Fruit fly (Drosophila melanogaster): ENCODE data around the gene aay.

The aay gene

dm6 chr3L:9455819-9456388, 32.9 kb downstream of the aay start, which contains the start of the genes phol and CG3552 (continued):
- TF ChIP-seq CG11723 (GFP tag; optimal IDR thresholded peaks at IDR 0.05) (no peak), CoRest (tag; optimal IDR thresholded peaks at IDR 0.05) (peak; percentile 24), slou (GFP tag; optimal IDR thresholded peaks at IDR 0.05) (no peak), rib (GFP tag; IDR thresholded peaks at IDR 0.05) (no peak), CG12071 (GFP tag; optimal IDR thresholded peaks at IDR 0.05) (no peak), nmo (GFP tag; optimal IDR thresholded peaks at IDR 0.05) (peak; percentile 30), Doc3 (GFP tag; IDR thresholded peaks at IDR 0.05; ENCODE audit: partially characterized antibody) (0 out of 3 replicates have a peak, but pooled peaks have one; percentile 46), CG3065 (GFP tag; optimal IDR thresholded peaks at IDR 0.05) (no peak), her (GFP tag; optimal IDR thresholded peaks at IDR 0.05) (no peak), sug (tag; optimal IDR thresholded peaks at IDR 0.05) (peak; percentile 29), CG30020 (tag; optimal IDR thresholded peaks at IDR 0.05) (peak; percentile 59), abd-A (tag; optimal IDR thresholded peaks at IDR 0.05) (peak; percentile 61), klu (GFP tag; IDR thresholded peaks at IDR 0.05) (no peak), dm (GFP tag; optimal IDR thresholded peaks at IDR 0.05) (peak; percentile 68), hb (GFP tag; IDR thresholded peaks at IDR 0.05; ENCODE audit: partially characterized antibody) (peak; percentile 45; the same call in 1 of the 3 replicates), CG31441 (GFP tag; IDR thresholded peaks at IDR 0.05) (no peak), sob (GFP tag; IDR thresholded peaks at IDR 0.05) (0 out of 2 replicates have a peak, but pooled peaks have one; percentile 6), CG14667 (GFP tag; IDR thresholded peaks at IDR 0.05) (no peak), fd96Cb (tag; optimal IDR thresholded peaks at IDR 0.05) (no peak), CG5245 (GFP tag; optimal IDR thresholded peaks at IDR 0.05) (peak; percentile 98), CG14965 (GFP tag; optimal IDR thresholded peaks at IDR 0.05; ENCODE audit: borderline replicate concordance) (no peak), CG12769 (tag; optimal IDR thresholded peaks at IDR 0.05) (peak; percentile 10), CG8281 (tag; optimal IDR thresholded peaks at IDR 0.05) (no peak), sqz (GFP tag; optimal IDR thresholded peaks at IDR 0.05) (no peak), CG17361 (GFP tag; IDR thresholded peaks at IDR 0.05) (0 out of 3 replicates have a peak, but pooled peaks have one; percentile 42), slp2 (GFP tag; optimal IDR thresholded peaks at IDR 0.05) (no peak), CG10654 (GFP tag; optimal IDR thresholded peaks at IDR 0.05) (no peak), tll (GFP tag; optimal IDR thresholded peaks at IDR 0.05) (peak in 1 of 2 experiments; percentile 13), CG2129 (GFP tag; IDR thresholded peaks at IDR 0.05; ENCODE audit: partially characterized antibody) (no peak), lab (GFP tag; optimal IDR thresholded peaks at IDR 0.05) (peak; percentile 35), CG43689 (GFP tag; IDR thresholded peaks at IDR 0.05) (no peak), MESR4 (GFP tag; optimal IDR thresholded peaks at IDR 0.05) (peak; percentile 88), CG18476 (GFP tag; optimal IDR thresholded peaks at IDR 0.05) (no peak), shn (GFP tag; optimal IDR thresholded peaks at IDR 0.05) (peak; percentile 21), CG16813 (GFP tag; IDR thresholded peaks at IDR 0.05; ENCODE audit: partially characterized antibody) (peak; percentile 53; the same call in 2 of the 3 replicates), inv (GFP tag; IDR thresholded peaks at IDR 0.05; ENCODE audit: partially characterized antibody) (peak; percentile 39), CG3163 (GFP tag; optimal IDR thresholded peaks at IDR 0.05) (no peak), lilli (GFP tag; optimal IDR thresholded peaks at IDR 0.05) (peak; percentile 24), nerfin-1 (tag; optimal IDR thresholded peaks at IDR 0.05) (peak; percentile 10), CG5953 (GFP tag; IDR thresholded peaks at IDR 0.05) (no peak), lmd (GFP tag; IDR thresholded peaks at IDR 0.05) (no peak), CG34376 (GFP tag; optimal IDR thresholded peaks at IDR 0.05) (peak; percentile 5), D19A (tag; optimal IDR thresholded peaks at IDR 0.05) (no peak), CG13296 (GFP tag; optimal IDR thresholded peaks at IDR 0.05) (peak; percentile 9), CG13287 (GFP tag; IDR thresholded peaks at IDR 0.05; ENCODE audit: partially characterized antibody) (peak; percentile 31; the same call in 1 of the 2 replicates), ap (GFP tag; IDR thresholded peaks at IDR 0.05) (no peak), Six4 (GFP tag; optimal IDR thresholded peaks at IDR 0.05) (no peak), trem (tag; optimal IDR thresholded peaks at IDR 0.05) (peak; percentile 63), CG9437 (GFP tag; optimal IDR thresholded peaks at IDR 0.05) (peak; percentile 29)

Data from whole organism, embryonic.